Worm (Caenorhabditis elegans) whole organism, young adult: ENCODE results near the gene srt-33.

Experiments
- D2030.7 ChIP-seq: fragments of 200-800 bp; sonication (Bioruptor generic); IDR thresholded peaks from 2 replicates; pipeline ENCODE4 v1.3.6; 2022; ENCODE audit warnings: missing genetic modification reagents, missing genetic modification characterization, missing compliant biosample characterization
- F23B12.7 ChIP-seq: sonication (generic microtip); optimal IDR thresholded peaks from 2 replicates; lab custom pipeline; 2017; ENCODE audit warnings: missing genetic modification characterization, mild to moderate bottlenecking, missing compliant biosample characterization, antibody characterized with exemption, moderate library complexity; ENCODE audit not compliant: insufficient read depth
- F37B4.10 ChIP-seq: fragments of 200-800 bp; sonication (Bioruptor generic); IDR thresholded peaks from 2 replicates; pipeline ENCODE4 v1.3.6; 2022; ENCODE audit warnings: missing genetic modification characterization, missing compliant biosample characterization
- F52B5.7 ChIP-seq: sonication (generic microtip); optimal IDR thresholded peaks from 2 replicates; lab custom pipeline; 2016; ENCODE audit warnings: mild to moderate bottlenecking, missing genetic modification characterization, missing compliant biosample characterization
- F55B11.4 ChIP-seq: sonication (generic microtip); optimal IDR thresholded peaks from 2 replicates; lab custom pipeline; 2016; ENCODE audit warnings: missing compliant biosample characterization, missing genetic modification characterization, borderline replicate concordance; ENCODE audit not compliant: insufficient read depth
- cebp-2 ChIP-seq: fragments of 200-800 bp; sonication (Bioruptor generic); IDR thresholded peaks from 2 replicates; pipeline ENCODE4 v1.3.6; 2022; ENCODE audit warnings: missing genetic modification characterization, missing compliant biosample characterization
- him-1 ChIP-seq: sonication (generic microtip); optimal IDR thresholded peaks from 2 replicates; lab custom pipeline; 2016; ENCODE audit warnings: missing genotype, missing genetic modification reagents, missing genetic modification characterization, missing compliant biosample characterization
- nfya-1 ChIP-seq: sonication (generic microtip); optimal IDR thresholded peaks from 2 replicates; lab custom pipeline; 2017; ENCODE audit warnings: antibody characterized with exemption, missing compliant biosample characterization, missing genetic modification characterization, borderline replicate concordance; ENCODE audit not compliant: insufficient read depth
- pbrm-1 ChIP-seq: fragments of 200-800 bp; sonication (Bioruptor generic); IDR thresholded peaks from 2 replicates; pipeline ENCODE4 v1.3.6; 2022; ENCODE audit warnings: missing genetic modification reagents, missing genetic modification characterization, missing compliant biosample characterization
- sea-2 ChIP-seq: fragments of 200-800 bp; sonication (Bioruptor generic); IDR thresholded peaks from 2 replicates; pipeline ENCODE4 v1.3.6; 2022; ENCODE audit warnings: missing genetic modification characterization, missing compliant biosample characterization
- somi-1 ChIP-seq: fragments of 200-800 bp; sonication (Bioruptor generic); optimal IDR thresholded peaks from 2 replicates; lab custom pipeline; 2018; ENCODE audit warnings: mild to moderate bottlenecking, missing genetic modification characterization, missing compliant biosample characterization
- tbx-9 ChIP-seq: sonication (generic microtip); optimal IDR thresholded peaks from 2 replicates; lab custom pipeline; 2016; ENCODE audit warnings: borderline replicate concordance, missing genetic modification characterization, inconsistent platforms, missing compliant biosample characterization

DNA sequence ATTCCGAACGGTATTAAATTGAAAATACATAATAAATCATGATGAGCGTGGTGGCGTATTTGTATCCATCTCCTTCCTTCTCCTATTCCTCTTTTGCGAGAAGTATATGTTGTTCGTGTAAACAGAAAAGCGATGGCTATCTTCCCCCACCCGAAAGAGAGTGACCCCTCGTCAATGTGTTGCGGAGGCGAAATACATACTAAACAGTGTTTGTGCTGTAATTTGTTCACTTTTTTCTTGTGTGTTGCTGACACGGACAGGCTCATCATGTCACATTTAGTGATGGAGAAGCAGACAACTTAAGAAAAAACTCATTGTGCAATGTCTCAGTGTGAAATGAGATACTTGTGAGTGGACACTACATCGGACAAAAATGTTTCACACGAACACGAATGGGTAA is 48.0 kb downstream of the srt-33 start:
- TF ChIP-seq him-1 (no peak), F37B4.10 (GFP tag; lab: Robert Waterston, UW) (no peak), somi-1 (GFP tag; lab: Kevin White, UChicago) (no peak), F23B12.7 (tag; lab: Kevin White, UChicago) (no peak), D2030.7 (GFP tag; lab: Robert Waterston, UW) (no peak), F55B11.4 (tag; lab: Kevin White, UChicago) (no peak), F52B5.7 (no peak), nfya-1 (tag; lab: Kevin White, UChicago) (no peak), pbrm-1 (no peak), sea-2 (no peak), tbx-9 (no peak), cebp-2 (GFP tag; lab: Robert Waterston, UW) (no peak)
